Worm (Caenorhabditis elegans): ENCODE data around the gene trr-1.
A peak's percentile ranks its signal among the peaks of the same experiment; 100 is the strongest.

Gene trr-1

DNA sequence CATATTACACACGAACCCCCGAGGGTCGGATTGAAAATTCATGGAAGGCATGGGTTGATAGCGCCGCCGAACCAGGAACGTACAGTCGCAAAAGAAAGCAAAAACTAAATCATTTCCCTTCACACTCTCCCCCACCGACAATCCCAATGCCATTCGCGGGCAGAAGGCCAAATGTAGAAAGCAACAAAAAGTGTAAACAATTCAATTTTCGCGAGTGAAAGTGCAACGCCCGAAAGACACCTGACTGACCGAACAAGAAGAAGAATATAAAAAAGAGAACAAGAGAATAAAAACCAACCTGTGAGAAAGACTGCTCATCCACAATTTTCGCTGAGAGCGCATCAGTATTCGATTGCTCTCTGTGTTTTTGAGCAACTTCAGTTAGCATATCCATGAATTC, 58.0 kb downstream of the trr-1 start:
- TF ChIP-seq crh-2 (tag; optimal IDR thresholded peaks at IDR 0.05): peak; percentile 40
- TF ChIP-seq sma-3 (GFP tag; optimal IDR thresholded peaks at IDR 0.05): peak; percentile 47
- TF ChIP-seq ama-1 (optimal IDR thresholded peaks at IDR 0.05): peak; percentile 68
- TF ChIP-seq lin-13 (GFP tag; optimal IDR thresholded peaks at IDR 0.05): peak; percentile 2
- no peak for TF ChIP-seq ztf-4 (tag; optimal IDR thresholded peaks at IDR 0.05)
- peak; percentile 34 for TF ChIP-seq nhr-129 (tag; optimal IDR thresholded peaks at IDR 0.05)
- TF ChIP-seq nhr-25 (tag; optimal IDR thresholded peaks at IDR 0.05): peak; percentile 85
- peak; percentile 60 for TF ChIP-seq Y55F3AM.14 (GFP tag; optimal IDR thresholded peaks at IDR 0.05)
- TF ChIP-seq F13H6.1 (tag; optimal IDR thresholded peaks at IDR 0.05): peak; percentile 16
- peak in 1 of 2 experiments; percentile 34 for TF ChIP-seq lsy-2 (tag; optimal IDR thresholded peaks at IDR 0.05)
- TF ChIP-seq blmp-1 (tag; optimal IDR thresholded peaks at IDR 0.05; ENCODE audit: insufficient read depth): peak; percentile 98
- peak; percentile 64 for TF ChIP-seq sma-9 (GFP tag; optimal IDR thresholded peaks at IDR 0.05)
- TF ChIP-seq sma-9 (tag; optimal IDR thresholded peaks at IDR 0.05): no peak
- no peak for TF ChIP-seq nhr-12 (tag; optimal IDR thresholded peaks at IDR 0.05)
- no peak for TF ChIP-seq egl-27 (tag; optimal IDR thresholded peaks at IDR 0.05)
- TF ChIP-seq elt-3 (tag; optimal IDR thresholded peaks at IDR 0.05): no peak
- peak; percentile 12 for TF ChIP-seq nhr-21 (tag; optimal IDR thresholded peaks at IDR 0.05)
- peak; percentile 11 for TF ChIP-seq C34F6.9 (tag; optimal IDR thresholded peaks at IDR 0.05)

DNA sequence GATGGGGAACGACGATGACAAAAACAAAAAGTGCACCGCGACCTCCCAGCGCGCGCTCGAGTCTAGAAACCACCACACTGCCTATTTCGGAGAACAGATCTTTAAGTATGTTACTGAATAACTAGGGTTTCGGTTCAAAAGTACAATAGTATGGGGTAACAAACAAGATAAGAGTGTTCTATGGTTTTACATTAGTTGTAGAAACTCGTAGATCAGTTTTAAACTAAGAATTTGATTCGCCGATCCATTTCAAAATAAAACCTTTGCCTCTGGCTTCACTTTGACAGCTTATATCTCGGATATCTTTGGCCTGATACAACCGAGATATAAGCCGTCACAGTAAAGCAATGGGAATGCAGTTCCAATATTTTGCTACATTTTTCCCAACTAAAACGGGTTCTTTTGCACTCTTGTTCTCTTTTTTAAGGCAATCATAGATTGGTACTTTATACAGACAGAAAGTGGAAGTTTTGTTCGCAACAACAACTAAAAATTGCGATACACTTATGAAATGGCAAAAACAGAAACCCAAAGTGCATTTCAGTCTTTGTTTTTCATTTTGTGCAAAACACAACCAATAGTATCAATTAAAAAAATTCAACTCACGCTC, 59.3 kb downstream of the trr-1 start:
- TF ChIP-seq sma-9 (GFP tag; optimal IDR thresholded peaks at IDR 0.05) (peak; percentile 27), sma-9 (tag; optimal IDR thresholded peaks at IDR 0.05) (no peak), nhr-21 (tag; optimal IDR thresholded peaks at IDR 0.05) (peak; percentile 5), nhr-10 (tag; optimal IDR thresholded peaks at IDR 0.05) (no peak), ztf-4 (tag; optimal IDR thresholded peaks at IDR 0.05) (no peak)

DNA sequence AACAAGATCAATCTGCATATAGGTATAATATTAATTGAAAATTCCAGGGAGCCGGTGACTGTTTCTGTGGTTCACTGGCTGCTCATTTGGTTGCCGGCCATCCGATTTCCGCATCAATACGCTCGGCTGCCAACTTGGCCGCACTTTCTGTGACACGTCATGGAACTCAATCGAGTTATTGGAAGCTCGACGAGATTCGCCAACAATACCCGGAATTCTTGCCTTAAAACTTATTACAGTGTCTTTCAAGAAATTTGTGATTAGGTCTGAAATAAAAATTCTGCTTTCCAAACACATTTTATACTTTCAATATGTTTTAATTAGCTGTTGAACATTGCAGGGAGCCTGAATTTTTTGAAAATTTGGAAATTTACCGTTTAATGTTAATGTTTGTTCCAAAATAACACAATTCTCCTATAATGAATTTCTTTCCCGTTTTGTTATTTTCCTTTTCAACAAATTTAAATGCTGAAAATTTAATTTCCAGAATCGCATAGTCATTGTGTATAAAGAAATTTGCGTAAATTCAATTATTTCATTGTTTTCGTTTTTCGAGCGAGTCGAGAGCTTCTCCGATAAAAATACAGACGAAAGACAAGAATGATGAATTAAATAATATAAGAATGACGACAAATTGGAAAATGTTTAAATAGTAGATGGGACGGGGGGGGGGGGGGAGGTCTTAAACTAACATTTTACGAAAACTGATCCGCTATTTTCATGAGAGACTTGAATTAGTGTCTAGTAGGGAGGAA, 61.4 kb downstream of the trr-1 start:
- TF ChIP-seq ama-1 (optimal IDR thresholded peaks at IDR 0.05) (no peak), nhr-25 (tag; optimal IDR thresholded peaks at IDR 0.05) (peak; percentile 34), sma-3 (GFP tag; optimal IDR thresholded peaks at IDR 0.05) (no peak), skn-1 (tag; optimal IDR thresholded peaks at IDR 0.05) (no peak), lin-13 (GFP tag; optimal IDR thresholded peaks at IDR 0.05) (no peak), elt-3 (tag; optimal IDR thresholded peaks at IDR 0.05) (no peak), lsy-2 (tag; optimal IDR thresholded peaks at IDR 0.05) (no peak), nhr-129 (tag; optimal IDR thresholded peaks at IDR 0.05) (no peak), nhr-6 (tag; optimal IDR thresholded peaks at IDR 0.05) (no peak), sma-9 (GFP tag; optimal IDR thresholded peaks at IDR 0.05) (no peak), sma-9 (tag; optimal IDR thresholded peaks at IDR 0.05) (no peak), egl-27 (tag; optimal IDR thresholded peaks at IDR 0.05) (no peak), fos-1 (tag; optimal IDR thresholded peaks at IDR 0.05) (peak; percentile 0), unc-55 (GFP tag; optimal IDR thresholded peaks at IDR 0.05) (no peak), sem-4 (tag; optimal IDR thresholded peaks at IDR 0.05) (no peak), ZK546.5 (tag; optimal IDR thresholded peaks at IDR 0.05) (no peak), nhr-237 (tag; optimal IDR thresholded peaks at IDR 0.05) (no peak), mbf-1 (tag; optimal IDR thresholded peaks at IDR 0.05) (no peak), gmeb-1 (tag; optimal IDR thresholded peaks at IDR 0.05) (no peak), nhr-10 (tag; optimal IDR thresholded peaks at IDR 0.05) (no peak), lin-39 (tag; optimal IDR thresholded peaks at IDR 0.05) (no peak), Y55F3AM.14 (GFP tag; optimal IDR thresholded peaks at IDR 0.05) (peak; percentile 32), ztf-11 (tag; optimal IDR thresholded peaks at IDR 0.05) (no peak), nhr-23 (tag; optimal IDR thresholded peaks at IDR 0.05) (no peak), nhr-21 (tag; optimal IDR thresholded peaks at IDR 0.05) (peak; percentile 24), ztf-1 (GFP tag; conservative IDR thresholded peaks at IDR 0.05) (no peak), zag-1 (tag; optimal IDR thresholded peaks at IDR 0.05) (no peak), alr-1 (tag; optimal IDR thresholded peaks at IDR 0.05) (no peak), ceh-82 (tag; optimal IDR thresholded peaks at IDR 0.05) (no peak), peb-1 (tag; optimal IDR thresholded peaks at IDR 0.05) (no peak), nhr-12 (tag; optimal IDR thresholded peaks at IDR 0.05) (no peak), lin-11 (tag; optimal IDR thresholded peaks at IDR 0.05) (no peak)

All from whole organism, L2 larva.